Worm (Caenorhabditis elegans) whole organism, L4 larva: Measurements from ENCODE around the gene W08E12.9.

Experiments
- R02D3.7 ChIP-seq: fragments of 150-350 bp; sonication (generic microtip); optimal IDR thresholded peaks from 3 replicates; lab custom pipeline; 2014; ENCODE audit warnings: missing biosample characterization, missing genetic modification characterization
- Y5F2A.4 ChIP-seq: fragments of 200-800 bp; sonication (Bioruptor generic); optimal IDR thresholded peaks from 2 replicates; lab custom pipeline; 2018; ENCODE audit warnings: mild to moderate bottlenecking, missing genetic modification characterization, missing compliant biosample characterization
- aly-2 ChIP-seq: sonication (generic microtip); optimal IDR thresholded peaks from 2 replicates; lab custom pipeline; 2018; ENCODE audit warnings: missing biosample characterization, missing genetic modification characterization
- ama-1 ChIP-seq: fragments of 150-350 bp; optimal IDR thresholded peaks from 2 replicates; lab custom pipeline; 2014; ENCODE audit warnings: inconsistent platforms, mixed read lengths
- ceh-28 ChIP-seq: fragments of 150-350 bp; optimal IDR thresholded peaks from 2 replicates; lab custom pipeline; 2014; ENCODE audit warnings: missing biosample characterization, missing genetic modification reagents, missing genetic modification characterization
- ctbp-1 ChIP-seq: fragments of 200-800 bp; sonication (Bioruptor generic); IDR thresholded peaks from 2 replicates; pipeline ENCODE4 v1.3.6; 2022; ENCODE audit warnings: missing genetic modification reagents, missing genetic modification characterization, missing compliant biosample characterization
- dmd-8 ChIP-seq: fragments of 200-800 bp; sonication (Bioruptor generic); IDR thresholded peaks from 2 replicates; pipeline ENCODE4 v1.3.6; 2022; ENCODE audit warnings: missing genetic modification characterization, missing compliant biosample characterization
- mdl-1 ChIP-seq, 2 experiments: fragments of 150-350 bp in 1 of 2; sonication (generic microtip) in 1 of 2; optimal IDR thresholded peaks; 2 replicates each; lab custom pipeline; 2014 to 2017; ENCODE audit warnings: missing biosample characterization in 2 of 2, missing genetic modification characterization in 2 of 2
- mes-2 ChIP-seq: sonication (generic microtip); optimal IDR thresholded peaks from 2 replicates; lab custom pipeline; 2016; ENCODE audit warnings: missing genotype, mild to moderate bottlenecking, missing genetic modification characterization, missing compliant biosample characterization; ENCODE audit not compliant: poor library complexity, severe bottlenecking
- rbr-2 ChIP-seq: sonication (generic microtip); optimal IDR thresholded peaks from 2 replicates; lab custom pipeline; 2016; ENCODE audit warnings: missing genotype, missing genetic modification characterization, missing compliant biosample characterization
- set-16 ChIP-seq: fragments of 200-800 bp; sonication (Bioruptor generic); IDR thresholded peaks from 2 replicates; pipeline ENCODE4 v1.3.6; 2022; ENCODE audit warnings: missing genetic modification reagents, missing genetic modification characterization, missing compliant biosample characterization

DNA sequence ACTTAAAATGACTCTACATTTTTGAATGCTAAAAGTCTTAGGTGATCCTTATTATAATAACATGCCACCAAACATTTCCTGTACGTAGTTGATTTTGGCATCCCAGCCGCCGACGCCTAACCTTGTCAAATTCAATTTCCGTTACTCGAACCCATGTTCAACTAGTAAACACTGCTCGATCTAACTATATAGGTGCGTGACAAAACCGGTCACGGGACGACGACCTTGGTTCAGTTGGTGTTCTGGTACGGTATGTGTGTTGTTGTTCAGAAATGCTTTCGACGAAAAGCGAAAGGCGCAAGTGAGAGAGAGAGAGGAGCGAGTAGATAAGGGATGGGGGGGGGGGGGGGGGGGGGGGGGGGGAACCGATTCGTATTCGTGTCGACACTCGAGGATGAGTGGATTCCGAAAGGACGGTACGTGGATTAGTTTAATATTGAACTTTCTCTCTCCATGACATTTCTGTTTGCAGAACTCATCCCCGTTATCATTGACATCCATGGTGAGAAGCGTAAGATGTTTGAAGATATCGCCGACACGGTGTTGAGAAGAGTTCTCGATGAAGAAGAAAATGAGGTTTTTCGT lies 15.3 kb downstream of the W08E12.9 start, which contains the start of gene W08E12.8:
- TF ChIP-seq ceh-28 (no peak), ama-1 (lab: Kevin White, UChicago) (no peak), rbr-2 (tag; lab: Kevin White, UChicago) (no peak), ctbp-1 (GFP tag; lab: Robert Waterston, UW) (no peak), dmd-8 (GFP tag; lab: Robert Waterston, UW) (no peak), aly-2 (tag; lab: Kevin White, UChicago) (no peak), Y5F2A.4 (GFP tag; lab: Kevin White, UChicago) (no peak), mes-2 (tag; lab: Kevin White, UChicago) (no peak), mdl-1 (tag; optimal IDR thresholded peaks at IDR 0.05; lab: Kevin White, UChicago) (no peak), R02D3.7 (tag; lab: Kevin White, UChicago) (no peak), set-16 (GFP tag; lab: Robert Waterston, UW) (peak; percentile 66)
